Fruit fly (Drosophila melanogaster) whole organism, adult: ENCODE results near the gene CG45676.
A peak's percentile ranks its signal among the peaks of the same experiment; 100 is the strongest.

Experiments
- CG11617 ChIP-seq: fragments of 200-800 bp; sonication (Bioruptor generic); optimal IDR thresholded peaks from 2 replicates; lab custom pipeline; 2017; ENCODE audit warnings: mild to moderate bottlenecking, missing biosample characterization, missing genetic modification reagents, missing genetic modification characterization
- CG12768 ChIP-seq: fragments of 200-800 bp; sonication (Bioruptor generic); optimal IDR thresholded peaks from 2 replicates; lab custom pipeline; 2017; ENCODE audit warnings: missing biosample characterization, missing genetic modification characterization, mild to moderate bottlenecking, moderate library complexity, missing genetic modification reagents
- CG14711 ChIP-seq: fragments of 200-800 bp; sonication (Bioruptor generic); optimal IDR thresholded peaks from 2 replicates; lab custom pipeline; 2018; ENCODE audit warnings: missing biosample characterization, mild to moderate bottlenecking, missing genetic modification characterization, moderate library complexity
- CG1620 ChIP-seq: fragments of 200-800 bp; sonication (Bioruptor generic); optimal IDR thresholded peaks from 2 replicates; lab custom pipeline; 2016; ENCODE audit warnings: missing biosample characterization, missing genetic modification characterization
- CG33017 ChIP-seq: fragments of 200-800 bp; sonication (Bioruptor generic); optimal IDR thresholded peaks from 2 replicates; lab custom pipeline; 2018; ENCODE audit warnings: missing biosample characterization, mild to moderate bottlenecking, missing genetic modification characterization, moderate library complexity
- CG5204 ChIP-seq: fragments of 200-800 bp; sonication (Bioruptor generic); optimal IDR thresholded peaks from 2 replicates; lab custom pipeline; 2016; ENCODE audit warnings: missing biosample characterization, missing genetic modification characterization
- CG7045 ChIP-seq: fragments of 200-800 bp; sonication (Bioruptor generic); optimal IDR thresholded peaks from 2 replicates; lab custom pipeline; 2017; ENCODE audit warnings: missing biosample characterization, mild to moderate bottlenecking, missing genetic modification characterization
- CG7101 ChIP-seq: fragments of 200-800 bp; sonication (Bioruptor generic); optimal IDR thresholded peaks from 2 replicates; lab custom pipeline; 2018; ENCODE audit warnings: missing biosample characterization, mild to moderate bottlenecking, missing genetic modification characterization, moderate library complexity
- Clk ChIP-seq: fragments of 200-800 bp; sonication (Bioruptor generic); optimal IDR thresholded peaks from 2 replicates; lab custom pipeline; 2017; ENCODE audit warnings: missing biosample characterization, missing genetic modification characterization
- Crg-1 ChIP-seq: fragments of 200-800 bp; sonication (Bioruptor generic); optimal IDR thresholded peaks from 2 replicates; lab custom pipeline; 2016; ENCODE audit warnings: missing biosample characterization, missing genetic modification characterization
- Hr96 ChIP-seq: fragments of 200-800 bp; sonication (Bioruptor generic); optimal IDR thresholded peaks from 2 replicates; lab custom pipeline; 2016; ENCODE audit warnings: missing biosample characterization, missing genetic modification characterization
- Mnt ChIP-seq: fragments of 200-800 bp; sonication (Bioruptor generic); optimal IDR thresholded peaks from 2 replicates; lab custom pipeline; 2016; ENCODE audit warnings: missing biosample characterization, mild to moderate bottlenecking, missing genetic modification characterization
- bab1 ChIP-seq: fragments of 200-800 bp; sonication (Bioruptor generic); optimal IDR thresholded peaks from 3 replicates; lab custom pipeline; 2019; ENCODE audit warnings: missing biosample characterization, mild to moderate bottlenecking, missing genetic modification characterization, moderate library complexity
- cic ChIP-seq: fragments of 200-800 bp; sonication (Bioruptor generic); optimal IDR thresholded peaks from 2 replicates; lab custom pipeline; 2017; ENCODE audit warnings: missing biosample characterization, mild to moderate bottlenecking, missing genetic modification characterization, moderate library complexity
- cnc ChIP-seq, 2 experiments: fragments of >200 bp; optimal IDR thresholded peaks; 2 replicates each; lab custom pipeline; 2017
- kay ChIP-seq: fragments of 200-800 bp; sonication (Bioruptor generic); peaks from one replicate; lab custom pipeline; 2016; ENCODE audit warnings: missing biosample characterization, missing genetic modification characterization, borderline replicate concordance
- ovo ChIP-seq: fragments of 200-800 bp; sonication (Bioruptor generic); optimal IDR thresholded peaks from 2 replicates; lab custom pipeline; 2016; ENCODE audit warnings: missing biosample characterization, missing genetic modification characterization
- pad ChIP-seq: fragments of 200-800 bp; sonication (Bioruptor generic); optimal IDR thresholded peaks from 3 replicates; lab custom pipeline; 2017; ENCODE audit warnings: missing biosample characterization, missing genetic modification characterization, mild to moderate bottlenecking, moderate library complexity, missing genetic modification reagents
- tj ChIP-seq: fragments of 200-800 bp; sonication (Bioruptor generic); optimal IDR thresholded peaks from 3 replicates; lab custom pipeline; 2017; ENCODE audit warnings: missing biosample characterization, mild to moderate bottlenecking, missing genetic modification characterization, moderate library complexity
- toe ChIP-seq: fragments of 200-800 bp; sonication (Bioruptor generic); optimal IDR thresholded peaks from 2 replicates; lab custom pipeline; 2016; ENCODE audit warnings: missing biosample characterization, missing genetic modification characterization

Gene CG45676

DNA sequence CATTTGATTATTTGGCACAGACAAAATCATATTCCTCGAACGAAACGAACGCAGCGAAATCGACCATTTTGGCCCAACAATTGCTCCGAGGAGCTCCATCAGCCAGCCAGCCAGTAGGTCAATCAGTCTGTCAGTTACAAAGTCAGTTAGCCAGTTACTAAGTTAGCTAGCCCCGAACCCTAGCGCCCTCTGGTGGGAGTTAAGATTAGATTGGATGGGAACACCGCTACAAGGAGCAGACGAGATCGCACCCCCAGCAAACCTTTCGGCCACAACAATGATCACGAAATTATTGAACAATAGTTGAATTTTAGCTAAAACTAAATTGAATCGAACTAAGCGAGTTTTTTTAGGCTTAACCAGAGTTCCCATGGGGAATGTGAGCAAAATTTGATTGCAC lies 24.8 kb upstream of the CG45676 start:
- TF ChIP-seq CG7045 (GFP tag; lab: Kevin White, UChicago) (no peak), CG14711 (tag; lab: Kevin White, UChicago) (no peak), CG33017 (no peak), bab1 (no peak), Clk (no peak), cnc (optimal IDR thresholded peaks at IDR 0.05; lab: Kevin White, UChicago) (no peak), CG11617 (no peak), toe (GFP tag; lab: Kevin White, UChicago) (no peak), CG1620 (GFP tag; lab: Kevin White, UChicago) (no peak), tj (GFP tag; lab: Kevin White, UChicago) (no peak), Hr96 (no peak), CG5204 (GFP tag; lab: Kevin White, UChicago) (no peak)

DNA sequence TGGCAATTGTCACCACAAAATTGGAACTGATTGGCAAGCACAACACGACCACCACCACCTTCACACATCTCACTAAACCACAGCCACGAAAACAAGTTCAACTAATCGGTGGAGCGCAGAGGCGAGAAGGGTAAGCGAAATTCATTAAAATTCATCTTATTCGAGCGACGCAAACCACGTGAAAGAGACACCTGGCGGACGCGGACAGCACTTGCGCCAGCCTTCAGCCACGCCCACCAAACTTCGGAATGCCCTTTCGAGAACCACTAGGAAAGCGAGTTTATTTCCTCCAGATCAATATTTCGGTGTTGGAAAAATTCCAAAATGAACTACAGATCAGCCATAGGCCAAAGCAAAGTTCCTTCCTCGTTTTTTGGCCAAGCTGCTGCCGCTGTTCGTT lies 23.1 kb upstream of the CG45676 start:
- TF ChIP-seq CG12768 (GFP tag; lab: Kevin White, UChicago): no peak

DNA sequence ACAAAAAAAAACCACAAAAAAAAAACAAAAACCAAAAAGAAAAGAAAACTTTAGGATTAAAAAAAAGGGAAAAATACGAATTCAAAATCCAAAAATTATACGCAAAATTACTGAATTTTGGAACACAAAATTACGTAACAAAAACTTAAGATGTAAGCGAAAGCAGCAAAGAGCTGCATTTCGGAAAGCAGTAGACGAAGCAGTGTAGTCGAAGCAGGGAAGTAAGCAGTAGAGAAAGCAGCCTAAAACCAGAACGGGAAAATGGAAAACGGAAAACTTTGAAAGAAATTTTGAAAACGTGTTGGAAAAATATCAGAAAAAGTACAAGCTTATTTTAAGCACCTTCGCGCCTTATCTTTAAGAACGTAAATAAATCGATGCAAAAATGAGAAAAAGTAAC lies 15.8 kb upstream of the CG45676 start:
- TF ChIP-seq kay (GFP tag; lab: Kevin White, UChicago): no peak
- TF ChIP-seq CG7045 (GFP tag; lab: Kevin White, UChicago): no peak
- no peak for TF ChIP-seq CG7101 (tag; lab: Kevin White, UChicago)
- TF ChIP-seq cic (GFP tag; lab: Kevin White, UChicago): no peak
- TF ChIP-seq tj (GFP tag; lab: Kevin White, UChicago): no peak
- no peak for TF ChIP-seq Crg-1 (GFP tag; lab: Kevin White, UChicago)
- no peak for TF ChIP-seq CG12768 (GFP tag; lab: Kevin White, UChicago)
- TF ChIP-seq CG5204 (GFP tag; lab: Kevin White, UChicago): no peak
- no peak for TF ChIP-seq Clk
- TF ChIP-seq ovo (GFP tag; lab: Kevin White, UChicago): no peak

DNA sequence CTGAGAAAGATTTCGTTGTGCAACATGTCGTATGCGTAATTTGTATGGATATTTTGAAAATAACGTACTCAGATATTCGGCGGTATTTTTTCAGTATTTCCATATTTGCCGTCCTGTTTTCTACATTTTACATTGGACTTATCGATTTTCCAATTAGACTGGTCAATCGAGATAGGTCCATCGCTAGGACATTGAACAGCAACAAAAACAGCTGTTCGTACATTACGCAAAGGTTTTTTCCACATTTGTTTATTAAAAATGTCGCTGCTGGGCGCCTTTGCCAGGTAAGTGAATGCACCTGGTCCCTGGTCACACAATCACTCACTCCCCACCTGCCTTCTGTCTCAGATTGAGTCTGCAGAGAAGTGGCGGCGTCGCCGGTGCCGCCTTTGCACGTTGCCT lies 11.0 kb upstream of the CG45676 start, which contains the start of gene mRpL40:
Gene mRpL40 (plus strand): TSS at position 186 of the 402 bp plus-strand sequence.
- peak; percentile 48 for TF ChIP-seq bab1
- no peak for TF ChIP-seq CG12768 (GFP tag; lab: Kevin White, UChicago)

DNA sequence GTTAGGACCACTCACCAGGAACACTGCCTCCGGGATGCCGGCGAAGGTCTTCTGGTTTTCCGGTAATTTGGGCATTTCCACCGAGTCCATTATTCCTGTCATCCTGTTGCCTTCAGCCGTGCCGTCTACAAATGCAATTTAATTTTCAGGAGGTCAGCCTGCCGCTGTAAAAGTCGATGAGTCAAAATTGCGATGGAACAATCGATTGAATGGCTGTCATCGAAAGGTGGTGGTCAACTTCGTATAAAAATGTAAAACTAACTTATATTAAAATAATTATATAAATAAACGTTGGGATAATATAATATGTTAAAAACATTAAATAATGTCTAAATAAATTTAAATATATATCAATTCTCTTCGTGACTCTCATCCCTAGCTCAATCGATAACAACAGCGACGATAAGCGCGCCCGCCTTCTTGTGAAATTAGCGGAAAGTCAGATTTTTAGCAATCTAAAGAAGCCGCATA lies 9.0 kb upstream of the CG45676 start, which contains the start of the genes mgr and Irbp:
Gene mgr (minus strand): TSS at position 209 of the 471 bp plus-strand sequence.
Gene Irbp (plus strand): TSS at position 381 of the 471 bp plus-strand sequence.
- peak; percentile 95 for TF ChIP-seq bab1
- peak; percentile 91 for TF ChIP-seq CG11617
- TF ChIP-seq CG7101 (tag; lab: Kevin White, UChicago): peak; percentile 96
- peak; percentile 4 for TF ChIP-seq cic (GFP tag; lab: Kevin White, UChicago)
- TF ChIP-seq ovo (GFP tag; lab: Kevin White, UChicago): peak; percentile 71
- peak; percentile 87 for TF ChIP-seq CG12768 (GFP tag; lab: Kevin White, UChicago)
- TF ChIP-seq Clk: peak; percentile 64
- TF ChIP-seq toe (GFP tag; lab: Kevin White, UChicago): peak; percentile 59
- peak; percentile 55 for TF ChIP-seq CG5204 (GFP tag; lab: Kevin White, UChicago)
- peak; percentile 76 for TF ChIP-seq kay (GFP tag; lab: Kevin White, UChicago)
- peak; percentile 58 for TF ChIP-seq CG1620 (GFP tag; lab: Kevin White, UChicago)
- TF ChIP-seq cnc (optimal IDR thresholded peaks at IDR 0.05; lab: Kevin White, UChicago): no peak
- TF ChIP-seq Crg-1 (GFP tag; lab: Kevin White, UChicago): peak; percentile 79
- peak; percentile 93 for TF ChIP-seq CG14711 (tag; lab: Kevin White, UChicago)
- TF ChIP-seq Mnt (GFP tag; lab: Kevin White, UChicago): peak; percentile 73
- TF ChIP-seq pad (GFP tag; lab: Kevin White, UChicago): peak; percentile 76
- peak; percentile 66 for TF ChIP-seq tj (GFP tag; lab: Kevin White, UChicago)
- peak; percentile 9 for TF ChIP-seq Hr96
- peak; percentile 91 for TF ChIP-seq CG33017
- TF ChIP-seq CG7045 (GFP tag; lab: Kevin White, UChicago): peak; percentile 92

DNA sequence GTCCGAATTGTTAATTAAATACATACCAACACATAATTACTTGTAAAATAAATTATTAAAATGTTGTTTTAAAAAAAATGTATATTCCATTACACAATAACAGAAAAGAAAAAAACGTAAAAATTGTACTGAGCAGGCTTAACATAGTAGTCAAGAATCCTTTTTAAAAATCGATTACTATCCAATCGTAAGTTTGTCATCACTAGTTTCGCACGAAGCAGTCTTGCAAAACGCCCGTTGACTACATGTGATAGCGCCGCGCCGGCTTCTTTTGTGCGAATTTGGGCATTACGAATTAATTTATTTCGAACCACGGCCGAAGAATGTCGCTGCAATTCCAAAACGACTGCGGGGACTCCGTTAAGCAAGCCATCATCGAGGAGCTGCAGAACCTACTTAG lies 6.3 kb upstream of the CG45676 start, which contains the start of gene Ipo9:
Gene Ipo9 (plus strand): TSS at position 152 of the 400 bp plus-strand sequence.
- TF ChIP-seq Mnt (GFP tag; lab: Kevin White, UChicago) (peak; percentile 76), bab1 (peak; percentile 19), CG7101 (tag; lab: Kevin White, UChicago) (peak; percentile 40), cic (GFP tag; lab: Kevin White, UChicago) (peak; percentile 1), CG14711 (tag; lab: Kevin White, UChicago) (no peak), CG1620 (GFP tag; lab: Kevin White, UChicago) (no peak), kay (GFP tag; lab: Kevin White, UChicago) (peak; percentile 70), Crg-1 (GFP tag; lab: Kevin White, UChicago) (peak; percentile 18), Clk (no peak)

DNA sequence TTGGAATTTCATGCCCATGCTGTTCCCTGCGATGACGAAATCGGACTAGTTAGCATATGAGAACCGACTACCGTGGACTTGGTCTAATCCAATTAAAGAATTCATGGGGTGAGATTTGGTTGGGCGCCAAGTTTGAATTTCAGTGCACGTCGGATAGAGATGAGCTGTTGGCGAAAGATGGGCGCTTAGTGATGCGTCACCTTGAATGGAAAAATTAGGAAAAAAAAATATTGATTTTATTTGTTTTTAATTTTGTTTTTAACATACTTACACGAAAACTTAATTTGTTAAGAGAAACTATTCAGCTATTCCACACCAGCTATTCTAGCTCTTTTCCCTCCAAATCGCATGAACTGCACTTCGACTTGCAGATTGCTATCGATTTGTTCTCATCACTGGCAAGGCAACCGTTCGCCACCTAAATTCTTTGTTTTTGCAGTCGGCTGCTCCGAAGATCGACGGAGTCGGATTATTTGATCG lies 3.0 kb downstream of the CG45676 start, which contains the start of the genes ninaG and Sptz:
Gene ninaG (minus strand): TSS at position 51 of the 480 bp plus-strand sequence.
Gene Sptz (plus strand): TSS at position 450 of the 480 bp plus-strand sequence.
- TF ChIP-seq Crg-1 (GFP tag; lab: Kevin White, UChicago) (peak; percentile 84), kay (GFP tag; lab: Kevin White, UChicago) (no peak), CG5204 (GFP tag; lab: Kevin White, UChicago) (peak; percentile 87), cnc (optimal IDR thresholded peaks at IDR 0.05; lab: Kevin White, UChicago) (no peak), ovo (GFP tag; lab: Kevin White, UChicago) (peak; percentile 76), Mnt (GFP tag; lab: Kevin White, UChicago) (peak; percentile 81), CG11617 (peak; percentile 86), CG33017 (peak; percentile 76), CG1620 (GFP tag; lab: Kevin White, UChicago) (peak; percentile 95), Hr96 (peak; percentile 90), CG7101 (tag; lab: Kevin White, UChicago) (peak; percentile 87), CG14711 (tag; lab: Kevin White, UChicago) (peak; percentile 82), pad (GFP tag; lab: Kevin White, UChicago) (peak; percentile 73), cic (GFP tag; lab: Kevin White, UChicago) (no peak), toe (GFP tag; lab: Kevin White, UChicago) (peak; percentile 89), bab1 (peak; percentile 88), Clk (peak; percentile 73), CG12768 (GFP tag; lab: Kevin White, UChicago) (peak; percentile 88), CG7045 (GFP tag; lab: Kevin White, UChicago) (peak; percentile 87), tj (GFP tag; lab: Kevin White, UChicago) (peak; percentile 59)
